Fruit fly (Drosophila melanogaster) whole organism, embryonic: ENCODE measurements around the gene CG12783.

Source experiments
- ATbp ChIP-seq: fragments of 200-800 bp; sonication (Bioruptor generic); optimal IDR thresholded peaks from 2 replicates; lab custom pipeline; 2017; ENCODE audit warnings: missing biosample characterization, mild to moderate bottlenecking, missing genetic modification characterization, missing genetic modification reagents
- Atf-2 ChIP-seq: fragments of 200-800 bp; sonication (Bioruptor generic); optimal IDR thresholded peaks from 2 replicates; lab custom pipeline; 2016; ENCODE audit warnings: missing biosample characterization, missing genetic modification characterization
- B-H1 ChIP-seq: fragments of 200-800 bp; sonication (Bioruptor generic); IDR thresholded peaks from 3 replicates; pipeline ENCODE4 v1.3.6; 2022; ENCODE audit warnings: missing biosample characterization, missing genetic modification characterization
- Bgb ChIP-seq: fragments of 200-800 bp; sonication (Bioruptor generic); IDR thresholded peaks from 2 replicates; pipeline ENCODE4 v1.3.6; 2022; ENCODE audit warnings: missing biosample characterization, missing genetic modification characterization; ENCODE audit not compliant: partially characterized antibody
- CG11560 ChIP-seq: fragments of 200-800 bp; sonication (Bioruptor generic); IDR thresholded peaks from 3 replicates; pipeline ENCODE4 v1.3.6; 2022; ENCODE audit warnings: missing biosample characterization, missing genetic modification characterization
- CG12071 ChIP-seq: fragments of 200-800 bp; sonication (Bioruptor generic); optimal IDR thresholded peaks from 3 replicates; lab custom pipeline; 2018; ENCODE audit warnings: missing biosample characterization, mild to moderate bottlenecking, missing genetic modification characterization
- CG12236 ChIP-seq: fragments of 200-800 bp; sonication (Bioruptor generic); optimal IDR thresholded peaks from 2 replicates; lab custom pipeline; 2016; ENCODE audit warnings: missing biosample characterization, missing genetic modification characterization
- CG12299 ChIP-seq: fragments of 200-800 bp; sonication (Bioruptor generic); optimal IDR thresholded peaks from 2 replicates; lab custom pipeline; 2018; ENCODE audit warnings: missing biosample characterization, mild to moderate bottlenecking, missing genetic modification characterization
- CG13123 ChIP-seq: fragments of 200-800 bp; sonication (Bioruptor generic); optimal IDR thresholded peaks from 2 replicates; lab custom pipeline; 2016; ENCODE audit warnings: missing biosample characterization, missing genetic modification characterization
- CG15269 ChIP-seq: fragments of 200-800 bp; sonication (Bioruptor generic); optimal IDR thresholded peaks from 2 replicates; lab custom pipeline; 2018; ENCODE audit warnings: missing biosample characterization, mild to moderate bottlenecking, missing genetic modification characterization, moderate library complexity
- CG2120 ChIP-seq: fragments of 200-800 bp; sonication (Bioruptor generic); optimal IDR thresholded peaks from 3 replicates; lab custom pipeline; 2016; ENCODE audit warnings: missing biosample characterization, missing genetic modification characterization
- CG2129 ChIP-seq: fragments of 200-800 bp; sonication (Bioruptor generic); IDR thresholded peaks from 2 replicates; pipeline ENCODE4 v1.3.6; 2022; ENCODE audit warnings: missing biosample characterization, missing genetic modification characterization; ENCODE audit not compliant: partially characterized antibody
- CG30403 ChIP-seq: fragments of 200-800 bp; sonication (Bioruptor generic); optimal IDR thresholded peaks from 3 replicates; lab custom pipeline; 2016; ENCODE audit warnings: missing biosample characterization, missing genetic modification characterization
- CG34422 ChIP-seq: fragments of 200-800 bp; sonication (Bioruptor generic); IDR thresholded peaks from 3 replicates; pipeline ENCODE4 v1.3.6; 2022; ENCODE audit warnings: missing biosample characterization, missing genetic modification characterization
- CG42726 ChIP-seq: fragments of 200-800 bp; sonication (Bioruptor generic); IDR thresholded peaks from 2 replicates; pipeline ENCODE4 v1.3.6; 2022; ENCODE audit warnings: missing biosample characterization, missing genetic modification characterization; ENCODE audit not compliant: partially characterized antibody
- CG4730 ChIP-seq: fragments of 200-800 bp; sonication (Bioruptor generic); IDR thresholded peaks from 2 replicates; pipeline ENCODE4 v1.3.6; 2022; ENCODE audit warnings: missing biosample characterization, missing genetic modification characterization
- CG5953 ChIP-seq: fragments of 200-800 bp; sonication (Bioruptor generic); IDR thresholded peaks from 2 replicates; pipeline ENCODE4 v1.3.6; 2022; ENCODE audit warnings: missing biosample characterization, missing genetic modification characterization
- CG6654 ChIP-seq: fragments of 200-800 bp; sonication (Bioruptor generic); optimal IDR thresholded peaks from 2 replicates; lab custom pipeline; 2017; ENCODE audit warnings: missing biosample characterization, mild to moderate bottlenecking, missing genetic modification characterization
- CG8290 ChIP-seq, 3 experiments: fragments of 200-800 bp; sonication (Bioruptor generic); optimal IDR thresholded peaks; 2 replicates each; lab custom pipeline; 2016 to 2019; ENCODE audit warnings: missing biosample characterization in 3 of 3, missing genetic modification characterization in 3 of 3, mild to moderate bottlenecking in 2 of 3, moderate library complexity in 1 of 3
- Dip2 ChIP-seq: fragments of 200-800 bp; sonication (Bioruptor generic); IDR thresholded peaks from 2 replicates; pipeline ENCODE4 v1.3.6; 2022; ENCODE audit warnings: missing biosample characterization, missing genetic modification characterization
- Drgx ChIP-seq: fragments of 200-800 bp; sonication (Bioruptor generic); IDR thresholded peaks from 2 replicates; pipeline ENCODE4 v1.3.6; 2022; ENCODE audit warnings: missing biosample characterization, missing genetic modification characterization
- Ets97D ChIP-seq: fragments of 200-800 bp; sonication (Bioruptor generic); optimal IDR thresholded peaks from 3 replicates; lab custom pipeline; 2016; ENCODE audit warnings: missing biosample characterization, missing genetic modification characterization
- HLH54F ChIP-seq: fragments of 200-800 bp; sonication (Bioruptor generic); optimal IDR thresholded peaks from 3 replicates; lab custom pipeline; 2016; ENCODE audit warnings: missing biosample characterization, missing genetic modification characterization
- Hsf ChIP-seq: fragments of 200-800 bp; sonication (Bioruptor generic); optimal IDR thresholded peaks from 3 replicates; lab custom pipeline; 2016; ENCODE audit warnings: missing biosample characterization, missing genetic modification characterization
- MESR4 ChIP-seq: fragments of 200-800 bp; sonication (Bioruptor generic); optimal IDR thresholded peaks from 2 replicates; lab custom pipeline; 2018; ENCODE audit warnings: missing biosample characterization, mild to moderate bottlenecking, missing genetic modification characterization, moderate library complexity
- Mes4 ChIP-seq: fragments of 200-800 bp; sonication (Bioruptor generic); optimal IDR thresholded peaks from 2 replicates; lab custom pipeline; 2016; ENCODE audit warnings: missing biosample characterization, missing genetic modification characterization
- NC2β ChIP-seq: fragments of 200-800 bp; sonication (Bioruptor generic); optimal IDR thresholded peaks from 2 replicates; lab custom pipeline; 2016; ENCODE audit warnings: missing biosample characterization, missing genetic modification characterization
- Six4 ChIP-seq: fragments of 200-800 bp; sonication (Bioruptor generic); optimal IDR thresholded peaks from 2 replicates; lab custom pipeline; 2016; ENCODE audit warnings: missing biosample characterization, missing genetic modification characterization
- Ssrp ChIP-seq: fragments of 200-800 bp; sonication (Bioruptor generic); optimal IDR thresholded peaks from 2 replicates; lab custom pipeline; 2018; ENCODE audit warnings: missing biosample characterization, mild to moderate bottlenecking, missing genetic modification characterization, moderate library complexity
- dan ChIP-seq: fragments of 200-800 bp; sonication (Bioruptor generic); IDR thresholded peaks from 2 replicates; pipeline ENCODE4 v1.3.6; 2022; ENCODE audit warnings: missing biosample characterization, missing genetic modification characterization
- dati ChIP-seq: fragments of 200-800 bp; sonication (Bioruptor generic); IDR thresholded peaks from 2 replicates; pipeline ENCODE4 v1.3.6; 2022; ENCODE audit warnings: missing biosample characterization, missing genetic modification characterization
- dm ChIP-seq: fragments of 200-800 bp; sonication (Bioruptor generic); optimal IDR thresholded peaks from 3 replicates; lab custom pipeline; 2016; ENCODE audit warnings: missing biosample characterization, missing genetic modification characterization
- emc ChIP-seq: fragments of 200-800 bp; sonication (Bioruptor generic); optimal IDR thresholded peaks from 2 replicates; lab custom pipeline; 2016; ENCODE audit warnings: missing biosample characterization, missing genetic modification characterization
- fru ChIP-seq: fragments of >200 bp; optimal IDR thresholded peaks from 2 replicates; lab custom pipeline; 2017
- gfzf ChIP-seq: fragments of 200-800 bp; sonication (Bioruptor generic); optimal IDR thresholded peaks from 2 replicates; lab custom pipeline; 2016; ENCODE audit warnings: missing biosample characterization, mild to moderate bottlenecking, missing genetic modification characterization, moderate library complexity
- h ChIP-seq: fragments of >200 bp; optimal IDR thresholded peaks from 2 replicates; lab custom pipeline; 2017
- ind ChIP-seq: fragments of 200-800 bp; sonication (Bioruptor generic); optimal IDR thresholded peaks from 3 replicates; lab custom pipeline; 2016; ENCODE audit warnings: missing biosample characterization, missing genetic modification characterization
- insv ChIP-seq, 2 experiments: fragments of 200-800 bp; sonication (Bioruptor generic); optimal IDR thresholded peaks; 3 replicates each; lab custom pipeline; 2016 to 2018; ENCODE audit warnings: missing biosample characterization in 2 of 2, missing genetic modification characterization in 2 of 2
- klu ChIP-seq: fragments of 200-800 bp; sonication (Bioruptor generic); IDR thresholded peaks from 2 replicates; pipeline ENCODE4 v1.3.6; 2022; ENCODE audit warnings: missing biosample characterization, missing genetic modification characterization
- maf-S ChIP-seq: fragments of 200-800 bp; sonication (Bioruptor generic); optimal IDR thresholded peaks from 2 replicates; lab custom pipeline; 2016; ENCODE audit warnings: missing biosample characterization, missing genetic modification characterization
- mam ChIP-seq: fragments of 200-800 bp; sonication (Bioruptor generic); optimal IDR thresholded peaks from 3 replicates; lab custom pipeline; 2016; ENCODE audit warnings: missing biosample characterization, missing genetic modification characterization
- salm ChIP-seq: fragments of 200-800 bp; sonication (Bioruptor generic); optimal IDR thresholded peaks from 2 replicates; lab custom pipeline; 2018; ENCODE audit warnings: missing biosample characterization, mild to moderate bottlenecking, missing genetic modification characterization
- sens-2 ChIP-seq: fragments of 200-800 bp; sonication (Bioruptor generic); IDR thresholded peaks from 2 replicates; pipeline ENCODE4 v1.3.6; 2022; ENCODE audit warnings: missing biosample characterization, missing genetic modification characterization
- sim ChIP-seq: fragments of 200-800 bp; sonication (Bioruptor generic); IDR thresholded peaks from 2 replicates; pipeline ENCODE4 v1.3.6; 2022; ENCODE audit warnings: missing biosample characterization, missing genetic modification characterization
- tgo ChIP-seq: fragments of 200-800 bp; sonication (Bioruptor generic); IDR thresholded peaks from 3 replicates; pipeline ENCODE4 v1.3.6; 2022; ENCODE audit warnings: missing biosample characterization, missing genetic modification characterization
- trem ChIP-seq: fragments of 200-800 bp; optimal IDR thresholded peaks from 3 replicates; lab custom pipeline; 2019; ENCODE audit warnings: missing biosample characterization, mild to moderate bottlenecking, missing genetic modification characterization, moderate library complexity
- unpg ChIP-seq: fragments of 200-800 bp; sonication (Bioruptor generic); optimal IDR thresholded peaks from 3 replicates; lab custom pipeline; 2018; ENCODE audit warnings: missing biosample characterization, mild to moderate bottlenecking, missing genetic modification characterization, moderate library complexity
- vnd ChIP-seq: fragments of 200-800 bp; sonication (Bioruptor generic); IDR thresholded peaks from 3 replicates; pipeline ENCODE4 v1.3.6; 2022; ENCODE audit warnings: missing biosample characterization, missing genetic modification characterization; ENCODE audit not compliant: partially characterized antibody
- zfh2 ChIP-seq: fragments of 200-800 bp; sonication (Bioruptor generic); optimal IDR thresholded peaks from 2 replicates; lab custom pipeline; 2016; ENCODE audit warnings: missing biosample characterization, missing genetic modification characterization

The CG12783 gene

dm6 chr3R:16655494-16656493 lies 42.6 kb upstream of the CG12783 start, which contains the start of gene modSP (continued):
- no peak for TF ChIP-seq emc (GFP tag; lab: Kevin White, UChicago)
- TF ChIP-seq Atf-2 = no peak
- peak; percentile 25 for TF ChIP-seq zfh2 (GFP tag; lab: Kevin White, UChicago)
- TF ChIP-seq maf-S (GFP tag; lab: Kevin White, UChicago) = peak; percentile 16
- peak; percentile 43 for TF ChIP-seq CG30403 (GFP tag; lab: Kevin White, UChicago)
- no peak for TF ChIP-seq NC2β
- no peak for TF ChIP-seq CG5953 (GFP tag; lab: Robert Waterston, UW)
- 0 out of 2 replicates have a peak, but pooled peaks have one; percentile 12 for TF ChIP-seq dati (GFP tag; lab: Robert Waterston, UW)
- TF ChIP-seq Dip2 (GFP tag; lab: Robert Waterston, UW) = no peak
- TF ChIP-seq vnd (GFP tag; lab: Robert Waterston, UW) = peak; percentile 62
- TF ChIP-seq CG12236 = peak; percentile 15
- TF ChIP-seq dan (GFP tag; lab: Robert Waterston, UW) = no peak
- no peak for TF ChIP-seq fru
- TF ChIP-seq gfzf (GFP tag; lab: Kevin White, UChicago) = peak; percentile 41
- peak; percentile 56 for TF ChIP-seq CG8290 (GFP tag; optimal IDR thresholded peaks at IDR 0.05; lab: Kevin White, UChicago)
- peak; percentile 72 to 79 for TF ChIP-seq CG8290 (tag; optimal IDR thresholded peaks at IDR 0.05; lab: Kevin White, UChicago)
- no peak for TF ChIP-seq h
- TF ChIP-seq ATbp (GFP tag; lab: Kevin White, UChicago) = no peak
- TF ChIP-seq CG4730 (GFP tag; lab: Robert Waterston, UW) = no peak
- TF ChIP-seq Bgb (GFP tag; lab: Robert Waterston, UW) = peak; percentile 78
- peak; percentile 68; the same call in 1 of the 2 replicates for TF ChIP-seq CG42726 (GFP tag; lab: Robert Waterston, UW)
- peak; percentile 34; the same call in 1 of the 3 replicates for TF ChIP-seq CG34422
- no peak for TF ChIP-seq klu
- TF ChIP-seq CG6654 (GFP tag; lab: Kevin White, UChicago) = no peak
- no peak for TF ChIP-seq CG2129 (GFP tag; lab: Robert Waterston, UW)
- peak; percentile 1 for TF ChIP-seq CG12299 (tag; lab: Kevin White, UChicago)
- TF ChIP-seq B-H1 = peak; percentile 21; the same call in 1 of the 3 replicates
- no peak for TF ChIP-seq Ssrp (tag; lab: Kevin White, UChicago)
- TF ChIP-seq Ets97D (GFP tag; lab: Kevin White, UChicago) = peak; percentile 6
- TF ChIP-seq unpg (GFP tag; lab: Kevin White, UChicago) = peak; percentile 26
- peak in 1 of 2 experiments; percentile 14 for TF ChIP-seq insv (GFP tag; optimal IDR thresholded peaks at IDR 0.05; lab: Kevin White, UChicago)
- no peak for TF ChIP-seq MESR4
- TF ChIP-seq mam (GFP tag; lab: Kevin White, UChicago) = peak; percentile 66
- no peak for TF ChIP-seq sim (GFP tag; lab: Robert Waterston, UW)
- no peak for TF ChIP-seq dm (GFP tag; lab: Kevin White, UChicago)
- no peak; the same call in 1 of the 2 replicates for TF ChIP-seq Drgx (GFP tag; lab: Robert Waterston, UW)
- peak; percentile 15 for TF ChIP-seq trem (tag; lab: Kevin White, UChicago)
- TF ChIP-seq CG12071 (GFP tag; lab: Kevin White, UChicago) = no peak
- no peak for TF ChIP-seq tgo (GFP tag; lab: Robert Waterston, UW)
- no peak for TF ChIP-seq Mes4 (GFP tag; lab: Kevin White, UChicago)
- TF ChIP-seq Hsf (GFP tag; lab: Kevin White, UChicago) = no peak
- TF ChIP-seq CG13123 (GFP tag; lab: Kevin White, UChicago) = no peak
- TF ChIP-seq Six4 (GFP tag; lab: Kevin White, UChicago) = no peak
- peak; percentile 52 for TF ChIP-seq HLH54F (GFP tag; lab: Kevin White, UChicago)
- TF ChIP-seq ind = peak; percentile 44
- TF ChIP-seq CG2120 (GFP tag; lab: Kevin White, UChicago) = peak; percentile 72
- TF ChIP-seq CG11560 (tag; lab: Robert Waterston, UW) = peak; percentile 81; the same call in 2 of the 3 replicates
- no peak for TF ChIP-seq salm
- no peak for TF ChIP-seq CG15269 (tag; lab: Kevin White, UChicago)
- TF ChIP-seq sens-2 (GFP tag; lab: Robert Waterston, UW) = no peak
